Worm (Caenorhabditis elegans) whole organism, L4/young adult: ENCODE data around the gene tag-293.

Source experiments
- W03F9.2 ChIP-seq: fragments of 150-350 bp; optimal IDR thresholded peaks from 2 replicates; lab custom pipeline; 2014; ENCODE audit warnings: missing biosample characterization, missing genetic modification characterization
- him-1 ChIP-seq: sonication (generic microtip); optimal IDR thresholded peaks from 2 replicates; lab custom pipeline; 2016; ENCODE audit warnings: missing genotype, missing genetic modification reagents, missing genetic modification characterization, missing compliant biosample characterization

DNA sequence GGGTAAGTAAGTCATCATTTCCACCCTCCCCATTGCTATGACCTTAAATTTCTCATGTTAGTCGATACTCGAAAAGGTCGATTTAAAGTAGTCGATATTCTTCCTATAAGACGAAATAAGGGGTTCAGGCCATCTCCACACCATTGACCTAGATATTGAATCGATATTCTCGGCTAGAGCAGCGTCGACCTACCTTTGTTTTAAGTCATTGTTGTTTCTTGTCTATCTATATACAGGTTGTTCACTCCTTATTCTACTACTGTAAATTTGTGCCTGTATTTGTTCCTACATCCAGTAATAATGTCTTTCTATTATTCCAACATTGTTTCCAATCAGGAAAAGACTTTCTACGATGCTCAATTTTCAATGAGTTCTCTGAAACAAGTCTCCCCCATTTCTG, 28.4 kb downstream of the tag-293 start, which contains the start of gene F10G2.4:
- no peak for TF ChIP-seq him-1 (tag; lab: Kevin White, UChicago)
- TF ChIP-seq W03F9.2 (tag; lab: Kevin White, UChicago) = no peak
